Worm (Caenorhabditis elegans): ENCODE measurements around the gene C44H4.8.

C44H4.8 gene

ce11 chrX:14602676-14603075, 7.8 kb downstream of the C44H4.8 start, which contains the start of gene eor-2 (continued):
- TF ChIP-seq F16B12.6 (tag; optimal IDR thresholded peaks at IDR 0.05) (no peak), nhr-77 (tag; optimal IDR thresholded peaks at IDR 0.05) (no peak), C04F5.9 (tag; optimal IDR thresholded peaks at IDR 0.05) (no peak), C16A3.4 (tag; optimal IDR thresholded peaks at IDR 0.05) (peak; percentile 16), efl-1 (optimal IDR thresholded peaks at IDR 0.05) (peak; percentile 24 to 49), efl-1 (GFP tag; optimal IDR thresholded peaks at IDR 0.05 in 1 of 2) (peak; percentile 40 to 93), isw-1 (GFP tag; IDR thresholded peaks at IDR 0.05) (peak; percentile 5; the same call in 1 of the 2 replicates), elt-2 (tag; optimal IDR thresholded peaks at IDR 0.05) (peak; percentile 47), lin-15B (tag; optimal IDR thresholded peaks at IDR 0.05) (peak; percentile 4), unc-86 (tag; optimal IDR thresholded peaks at IDR 0.05) (peak; percentile 61), tlp-1 (tag; optimal IDR thresholded peaks at IDR 0.05) (no peak), jun-1 (tag; optimal IDR thresholded peaks at IDR 0.05) (peak; percentile 80), snpc-4 (tag; optimal IDR thresholded peaks at IDR 0.05) (peak; percentile 69), irx-1 (tag; optimal IDR thresholded peaks at IDR 0.05) (peak; percentile 23), sptf-1 (tag; optimal IDR thresholded peaks at IDR 0.05) (no peak), pag-3 (tag; optimal IDR thresholded peaks at IDR 0.05; ENCODE audit: borderline replicate concordance, insufficient read depth) (no peak), tbx-2 (tag; optimal IDR thresholded peaks at IDR 0.05) (peak; percentile 66), unc-98 (GFP tag; IDR thresholded peaks at IDR 0.05) (no peak), ces-1 (GFP tag; optimal IDR thresholded peaks at IDR 0.05) (no peak), zip-4 (GFP tag; optimal IDR thresholded peaks at IDR 0.05) (no peak), zag-1 (tag; optimal IDR thresholded peaks at IDR 0.05) (no peak), nhr-71 (tag; optimal IDR thresholded peaks at IDR 0.05) (peak; percentile 82), vab-15 (tag; optimal IDR thresholded peaks at IDR 0.05) (no peak), ets-5 (GFP tag; IDR thresholded peaks at IDR 0.05) (no peak), egl-27 (tag; optimal IDR thresholded peaks at IDR 0.05) (no peak), alr-1 (tag; optimal IDR thresholded peaks at IDR 0.05; ENCODE audit: borderline replicate concordance) (no peak), lir-3 (tag; optimal IDR thresholded peaks at IDR 0.05; ENCODE audit: poor library complexity) (no peak), lsy-2 (tag; optimal IDR thresholded peaks at IDR 0.05) (peak; percentile 47 to 65), sup-37 (GFP tag; optimal IDR thresholded peaks at IDR 0.05) (no peak), lin-13 (GFP tag; optimal IDR thresholded peaks at IDR 0.05) (peak; percentile 10), blmp-1 (tag; optimal IDR thresholded peaks at IDR 0.05) (peak; percentile 78), pax-3 (tag; optimal IDR thresholded peaks at IDR 0.05) (no peak), fkh-4 (tag; optimal IDR thresholded peaks at IDR 0.05; ENCODE audit: borderline replicate concordance) (no peak), unc-30 (tag; optimal IDR thresholded peaks at IDR 0.05) (no peak)

DNA sequence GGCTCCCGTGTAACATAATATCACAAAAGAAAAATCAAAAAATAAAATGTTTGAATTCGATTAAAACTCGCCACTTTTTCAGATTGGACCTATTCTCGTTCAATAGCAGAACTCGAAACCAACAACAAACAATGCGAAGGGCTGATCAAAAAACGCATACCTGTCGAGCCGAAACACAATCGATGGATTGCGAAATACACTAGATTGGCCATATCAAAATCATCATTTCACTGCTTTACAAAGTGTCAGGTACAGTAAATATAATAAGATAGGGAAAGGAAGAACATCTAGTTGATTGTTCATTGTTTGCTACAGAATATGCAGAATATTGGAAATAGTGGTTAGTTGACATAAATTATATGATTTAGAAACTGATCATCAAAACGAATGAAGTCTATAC, 12.8 kb downstream of the C44H4.8 start:
- TF ChIP-seq lir-3 (tag; optimal IDR thresholded peaks at IDR 0.05; ENCODE audit: poor library complexity) (no peak), nhr-84 (tag; optimal IDR thresholded peaks at IDR 0.05) (no peak), ceh-82 (tag; optimal IDR thresholded peaks at IDR 0.05) (no peak), irx-1 (tag; optimal IDR thresholded peaks at IDR 0.05) (no peak), lin-35 (GFP tag; optimal IDR thresholded peaks at IDR 0.05) (no peak), nhr-76 (tag; optimal IDR thresholded peaks at IDR 0.05) (no peak), jun-1 (tag; optimal IDR thresholded peaks at IDR 0.05) (no peak), unc-30 (tag; optimal IDR thresholded peaks at IDR 0.05) (no peak), nhr-28 (tag; optimal IDR thresholded peaks at IDR 0.05) (no peak), swsn-7 (tag; optimal IDR thresholded peaks at IDR 0.05) (no peak), nhr-20 (tag; optimal IDR thresholded peaks at IDR 0.05) (no peak), hlh-4 (tag; optimal IDR thresholded peaks at IDR 0.05) (no peak), ztf-11 (tag; optimal IDR thresholded peaks at IDR 0.05) (no peak), lin-39 (tag; optimal IDR thresholded peaks at IDR 0.05) (no peak), nhr-90 (tag; optimal IDR thresholded peaks at IDR 0.05; ENCODE audit: poor library complexity) (no peak), pax-3 (tag; optimal IDR thresholded peaks at IDR 0.05) (no peak)

All from whole organism, L1 larva.